Worm (Caenorhabditis elegans) whole organism, mixed stage, embryonic: ENCODE measurements around the gene npr-32.

Experiments
- blmp-1 ChIP-seq: fragments of 150-350 bp; optimal IDR thresholded peaks from 2 replicates; lab custom pipeline; 2014; ENCODE audit warnings: missing biosample characterization, missing genetic modification characterization
- flh-1 ChIP-seq: fragments of 200-800 bp; sonication (Bioruptor generic); optimal IDR thresholded peaks from 2 replicates; lab custom pipeline; 2018; ENCODE audit warnings: mild to moderate bottlenecking, missing genetic modification characterization, moderate library complexity, missing compliant biosample characterization
- nhr-237 ChIP-seq: fragments of 150-350 bp; optimal IDR thresholded peaks from 2 replicates; lab custom pipeline; 2014; ENCODE audit warnings: missing biosample characterization, missing genetic modification characterization
- nhr-28 ChIP-seq: fragments of 150-350 bp; optimal IDR thresholded peaks from 2 replicates; lab custom pipeline; 2014; ENCODE audit warnings: missing biosample characterization, missing genetic modification characterization
- unc-39 ChIP-seq: fragments of 150-350 bp; optimal IDR thresholded peaks from 2 replicates; lab custom pipeline; 2014; ENCODE audit warnings: missing biosample characterization, missing genetic modification characterization
- unc-62 ChIP-seq: fragments of 150-350 bp; optimal IDR thresholded peaks from 2 replicates; lab custom pipeline; 2014; ENCODE audit warnings: missing biosample characterization, missing genetic modification reagents, missing genetic modification characterization
- ztf-11 ChIP-seq: fragments of 150-350 bp; optimal IDR thresholded peaks from 2 replicates; lab custom pipeline; 2014; ENCODE audit warnings: missing biosample characterization, missing genetic modification characterization

- TF ChIP-seq unc-62 (no peak), blmp-1 (no peak), flh-1 (GFP tag; lab: Kevin White, UChicago) (no peak), unc-39 (tag; lab: Kevin White, UChicago) (no peak), ztf-11 (tag; lab: Kevin White, UChicago) (no peak), nhr-237 (tag; lab: Kevin White, UChicago) (no peak), nhr-28 (tag; lab: Kevin White, UChicago) (no peak)
These were observed 15.8 kb downstream of the npr-32 start for ce11 chrIV:17215070-17215469.
